Fruit fly (Drosophila melanogaster) whole organism, pupa: ENCODE measurements around the gene skd.

ENCODE experiments used
- CG10348 ChIP-seq: fragments of 200-800 bp; sonication (Bioruptor generic); IDR thresholded peaks from 2 replicates; pipeline ENCODE4 v1.3.6; 2022; ENCODE audit warnings: missing biosample characterization, missing genetic modification characterization
- CG12605 ChIP-seq: fragments of 200-800 bp; sonication (Bioruptor generic); IDR thresholded peaks from 2 replicates; pipeline ENCODE4 v1.3.6; 2022; ENCODE audit warnings: missing biosample characterization, missing genetic modification characterization
- CG13204 ChIP-seq: fragments of 200-800 bp; sonication (Bioruptor generic); optimal IDR thresholded peaks from 2 replicates; lab custom pipeline; 2018; ENCODE audit warnings: missing biosample characterization, mild to moderate bottlenecking, missing genetic modification characterization, moderate library complexity
- CG17806 ChIP-seq: fragments of 200-800 bp; sonication (Bioruptor generic); optimal IDR thresholded peaks from 2 replicates; lab custom pipeline; 2018; ENCODE audit warnings: missing biosample characterization, mild to moderate bottlenecking, missing genetic modification characterization, moderate library complexity
- CG34367 ChIP-seq: fragments of 200-800 bp; sonication (Bioruptor generic); optimal IDR thresholded peaks from 2 replicates; lab custom pipeline; 2018; ENCODE audit warnings: missing biosample characterization, mild to moderate bottlenecking, missing genetic modification characterization
- CG8159 ChIP-seq: fragments of 200-800 bp; sonication (Bioruptor generic); optimal IDR thresholded peaks from 3 replicates; lab custom pipeline; 2018; ENCODE audit warnings: missing biosample characterization, mild to moderate bottlenecking, missing genetic modification characterization, moderate library complexity
- CG8301 ChIP-seq: fragments of 200-800 bp; sonication (Bioruptor generic); optimal IDR thresholded peaks from 2 replicates; lab custom pipeline; 2018; ENCODE audit warnings: missing biosample characterization, mild to moderate bottlenecking, missing genetic modification characterization
- CG9948 ChIP-seq: fragments of 200-800 bp; sonication (Bioruptor generic); optimal IDR thresholded peaks from 2 replicates; lab custom pipeline; 2018; ENCODE audit warnings: missing biosample characterization, mild to moderate bottlenecking, missing genetic modification characterization, moderate library complexity
- EcR ChIP-seq: fragments of 200-800 bp; sonication (Bioruptor generic); optimal IDR thresholded peaks from 3 replicates; lab custom pipeline; 2019; ENCODE audit warnings: missing biosample characterization, missing genetic modification characterization, mild to moderate bottlenecking, moderate library complexity, missing genetic modification reagents
- Pif1A ChIP-seq: fragments of 200-800 bp; sonication (Bioruptor generic); optimal IDR thresholded peaks from 3 replicates; lab custom pipeline; 2016; ENCODE audit warnings: missing biosample characterization, missing genetic modification characterization
- Snoo ChIP-seq: fragments of 200-800 bp; sonication (Bioruptor generic); optimal IDR thresholded peaks from 3 replicates; lab custom pipeline; 2017; ENCODE audit warnings: missing biosample characterization, mild to moderate bottlenecking, missing genetic modification characterization, inconsistent platforms
- fd96Ca ChIP-seq: fragments of 200-800 bp; sonication (Bioruptor generic); IDR thresholded peaks from 3 replicates; pipeline ENCODE4 v1.3.6; 2022; ENCODE audit warnings: missing biosample characterization, missing genetic modification characterization
- gl ChIP-seq: fragments of 200-800 bp; sonication (Bioruptor generic); optimal IDR thresholded peaks from 2 replicates; lab custom pipeline; 2018; ENCODE audit warnings: missing biosample characterization, mild to moderate bottlenecking, missing genetic modification characterization
- rn ChIP-seq: fragments of 200-800 bp; sonication (Bioruptor generic); IDR thresholded peaks from 2 replicates; pipeline ENCODE4 v1.3.6; 2022; ENCODE audit warnings: missing biosample characterization, missing genetic modification characterization

DNA sequence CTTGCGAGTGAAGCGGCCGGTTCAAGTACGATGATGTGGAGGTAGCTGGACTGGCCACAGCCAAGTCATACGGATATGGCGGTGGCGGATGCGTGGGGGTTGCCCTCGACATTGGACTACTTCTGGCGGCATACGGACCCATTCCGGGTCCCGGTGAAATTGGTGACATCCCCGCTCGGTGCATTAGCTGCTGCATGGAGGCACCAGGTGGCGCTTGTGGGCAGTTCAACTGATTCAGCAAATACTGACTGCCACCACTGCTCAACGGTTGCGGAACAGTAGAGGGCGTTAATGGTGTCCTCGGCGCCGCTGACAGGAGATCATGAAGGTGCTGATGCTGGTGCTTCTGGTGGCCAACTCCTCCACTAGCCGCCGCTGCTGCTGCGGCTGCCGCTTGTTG lies 27.6 kb downstream of the skd start:
- TF ChIP-seq CG13204 (GFP tag; lab: Kevin White, UChicago): no peak
- TF ChIP-seq CG10348: no peak
- no peak for TF ChIP-seq CG17806 (tag; lab: Kevin White, UChicago)
- TF ChIP-seq CG8301: no peak
- no peak for TF ChIP-seq fd96Ca (GFP tag; lab: Robert Waterston, UW)
- TF ChIP-seq CG8159 (tag; lab: Kevin White, UChicago): no peak
- TF ChIP-seq rn (GFP tag; lab: Robert Waterston, UW): no peak
- no peak for TF ChIP-seq gl (tag; lab: Kevin White, UChicago)
- no peak for TF ChIP-seq CG34367
- TF ChIP-seq Pif1A (GFP tag; lab: Kevin White, UChicago): no peak
- TF ChIP-seq CG9948 (tag; lab: Kevin White, UChicago): no peak
- TF ChIP-seq CG12605: no peak
- TF ChIP-seq EcR (GFP tag; lab: Kevin White, UChicago): no peak
- TF ChIP-seq Snoo (tag; lab: Kevin White, UChicago): no peak
